Fruit fly (Drosophila melanogaster): ENCODE measurements around the gene CG13318.

Gene CG13318

dm6 chr3R:8784788-8785187 lies 12.3 kb upstream of the CG13318 start (continued):
- peak; percentile 29; the same call in 1 of the 2 replicates for TF ChIP-seq cas (GFP tag; IDR thresholded peaks at IDR 0.05)
- TF ChIP-seq Rx (GFP tag; IDR thresholded peaks at IDR 0.05): peak; percentile 37; the same call in 1 of the 2 replicates
- no peak for TF ChIP-seq lbe (GFP tag; optimal IDR thresholded peaks at IDR 0.05)
- no peak for TF ChIP-seq maf-S (GFP tag; optimal IDR thresholded peaks at IDR 0.05)
- peak; percentile 53 for TF ChIP-seq pnt (GFP tag; optimal IDR thresholded peaks at IDR 0.05)
- TF ChIP-seq CG32532 (GFP tag; IDR thresholded peaks at IDR 0.05): peak; percentile 80
- no peak for TF ChIP-seq jing (GFP tag; optimal IDR thresholded peaks at IDR 0.05)
- peak; percentile 51; the same call in 2 of the 3 replicates for TF ChIP-seq Dbx (GFP tag; IDR thresholded peaks at IDR 0.05)
- TF ChIP-seq shn (GFP tag; optimal IDR thresholded peaks at IDR 0.05): no peak
- no peak for TF ChIP-seq CG11560 (tag; IDR thresholded peaks at IDR 0.05)
- TF ChIP-seq Hr3 (GFP tag; optimal IDR thresholded peaks at IDR 0.05): peak; percentile 5
- peak; percentile 59 for TF ChIP-seq Oli (tag; optimal IDR thresholded peaks at IDR 0.05)
- TF ChIP-seq tio (GFP tag; optimal IDR thresholded peaks at IDR 0.05): peak; percentile 29
- peak; percentile 2 for TF ChIP-seq CG9609 (GFP tag; optimal IDR thresholded peaks at IDR 0.05)
- TF ChIP-seq CG8478 (optimal IDR thresholded peaks at IDR 0.05): no peak
- TF ChIP-seq CoRest (tag; optimal IDR thresholded peaks at IDR 0.05): no peak
- peak; percentile 12 for TF ChIP-seq ATbp (GFP tag; optimal IDR thresholded peaks at IDR 0.05)
- no peak for TF ChIP-seq CG6254 (GFP tag; optimal IDR thresholded peaks at IDR 0.05)
- peak; percentile 32 for TF ChIP-seq CG10209 (GFP tag; optimal IDR thresholded peaks at IDR 0.05)
- no peak for TF ChIP-seq grn (GFP tag; optimal IDR thresholded peaks at IDR 0.05)
- 0 out of 4 replicates have a peak, but pooled peaks have one; percentile 2 for TF ChIP-seq Gug (GFP tag; IDR thresholded peaks at IDR 0.05)
- peak; percentile 33 for TF ChIP-seq dm (GFP tag; optimal IDR thresholded peaks at IDR 0.05)
- no peak for TF ChIP-seq twi (tag; optimal IDR thresholded peaks at IDR 0.05)
- no peak for TF ChIP-seq ssp (GFP tag; IDR thresholded peaks at IDR 0.05)
- peak; percentile 37; the same call in 1 of the 2 replicates for TF ChIP-seq CG32772 (GFP tag; IDR thresholded peaks at IDR 0.05)
- TF ChIP-seq CG6654 (GFP tag; optimal IDR thresholded peaks at IDR 0.05): no peak
- TF ChIP-seq CG2120 (GFP tag; optimal IDR thresholded peaks at IDR 0.05): no peak
- TF ChIP-seq aop (GFP tag; IDR thresholded peaks at IDR 0.05): no peak
- peak; percentile 3 for TF ChIP-seq CG18476 (GFP tag; optimal IDR thresholded peaks at IDR 0.05)
- peak; percentile 43 for TF ChIP-seq Hsf (GFP tag; optimal IDR thresholded peaks at IDR 0.05)
- TF ChIP-seq hbn (GFP tag; IDR thresholded peaks at IDR 0.05; ENCODE audit: partially characterized antibody): no peak
- TF ChIP-seq CG31224 (GFP tag; IDR thresholded peaks at IDR 0.05): peak; percentile 47; the same call in 1 of the 2 replicates
- TF ChIP-seq sob (GFP tag; IDR thresholded peaks at IDR 0.05): peak; percentile 64
- no peak for TF ChIP-seq ase (GFP tag; IDR thresholded peaks at IDR 0.05)
- no peak for TF ChIP-seq CG8359 (GFP tag; optimal IDR thresholded peaks at IDR 0.05; ENCODE audit: borderline replicate concordance)
- no peak for TF ChIP-seq sna (GFP tag; IDR thresholded peaks at IDR 0.05; ENCODE audit: partially characterized antibody)
- peak; percentile 66; the same call in 1 of the 2 replicates for TF ChIP-seq CG14014 (GFP tag; IDR thresholded peaks at IDR 0.05)
- no peak for TF ChIP-seq MTF-1 (GFP tag; optimal IDR thresholded peaks at IDR 0.05; ENCODE audit: borderline replicate concordance)
- peak; percentile 43 for TF ChIP-seq Dip3 (GFP tag; optimal IDR thresholded peaks at IDR 0.05)
- TF ChIP-seq mam (GFP tag; optimal IDR thresholded peaks at IDR 0.05): peak; percentile 52
- peak; percentile 44 for TF ChIP-seq CG30403 (GFP tag; optimal IDR thresholded peaks at IDR 0.05)
- no peak for TF ChIP-seq CG7745 (tag; optimal IDR thresholded peaks at IDR 0.05)
- TF ChIP-seq Stat92E (GFP tag; optimal IDR thresholded peaks at IDR 0.05): no peak
- TF ChIP-seq B-H2 (GFP tag; optimal IDR thresholded peaks at IDR 0.05): no peak
- TF ChIP-seq bbx (GFP tag; IDR thresholded peaks at IDR 0.05; ENCODE audit: partially characterized antibody): no peak
- peak; percentile 80 for TF ChIP-seq dysf (GFP tag; IDR thresholded peaks at IDR 0.05)
- TF ChIP-seq ham (GFP tag; IDR thresholded peaks at IDR 0.05): no peak
- peak; percentile 11 for TF ChIP-seq CG1233 (GFP tag; optimal IDR thresholded peaks at IDR 0.05)
- TF ChIP-seq CG11696 (GFP tag; IDR thresholded peaks at IDR 0.05): 0 out of 2 replicates have a peak, but pooled peaks have one; percentile 9
- TF ChIP-seq Ssrp (tag; optimal IDR thresholded peaks at IDR 0.05): peak; percentile 30
- no peak for TF ChIP-seq CG12769 (tag; optimal IDR thresholded peaks at IDR 0.05)

All from whole organism, embryonic.